Fruit fly (Drosophila melanogaster) whole organism, embryonic: ENCODE measurements around the gene CG17982.
A peak's percentile ranks its signal among the peaks of the same experiment; 100 is the strongest.

Experiments used
- ATbp ChIP-seq: fragments of 200-800 bp; sonication (Bioruptor generic); optimal IDR thresholded peaks from 2 replicates; lab custom pipeline; 2017; ENCODE audit warnings: missing biosample characterization, mild to moderate bottlenecking, missing genetic modification characterization, missing genetic modification reagents
- Abd-B ChIP-seq: fragments of 200-800 bp; sonication (Bioruptor generic); optimal IDR thresholded peaks from 2 replicates; lab custom pipeline; 2018; ENCODE audit warnings: missing biosample characterization, mild to moderate bottlenecking, missing genetic modification characterization, moderate library complexity
- Ada2b ChIP-seq: fragments of 200-800 bp; sonication (Bioruptor generic); IDR thresholded peaks from 2 replicates; pipeline ENCODE4 v1.3.6; 2022; ENCODE audit warnings: missing biosample characterization, missing genetic modification characterization
- Bdp1 ChIP-seq: fragments of 200-800 bp; sonication (Bioruptor generic); optimal IDR thresholded peaks from 3 replicates; lab custom pipeline; 2016; ENCODE audit warnings: missing biosample characterization, missing genetic modification characterization
- CG10267 ChIP-seq: fragments of 200-800 bp; sonication (Bioruptor generic); optimal IDR thresholded peaks from 2 replicates; lab custom pipeline; 2018; ENCODE audit warnings: missing biosample characterization, mild to moderate bottlenecking, missing genetic modification characterization, moderate library complexity
- CG14710 ChIP-seq: fragments of 200-800 bp; sonication (Bioruptor generic); optimal IDR thresholded peaks from 3 replicates; lab custom pipeline; 2019; ENCODE audit warnings: missing biosample characterization, mild to moderate bottlenecking, missing genetic modification characterization, moderate library complexity
- CG15514 ChIP-seq: fragments of 200-800 bp; sonication (Bioruptor generic); optimal IDR thresholded peaks from 3 replicates; lab custom pipeline; 2017; ENCODE audit warnings: missing biosample characterization, missing genetic modification characterization, mild to moderate bottlenecking, moderate library complexity, missing genetic modification reagents
- CG17612 ChIP-seq: fragments of 200-800 bp; sonication (Bioruptor generic); IDR thresholded peaks from 2 replicates; pipeline ENCODE4 v1.3.6; 2022; ENCODE audit warnings: missing biosample characterization, missing genetic modification characterization
- CG17829 ChIP-seq: fragments of 200-800 bp; optimal IDR thresholded peaks from 2 replicates; lab custom pipeline; 2019; ENCODE audit warnings: missing biosample characterization, mild to moderate bottlenecking, missing genetic modification characterization, moderate library complexity
- CG18262 ChIP-seq: fragments of 200-800 bp; optimal IDR thresholded peaks from 3 replicates; lab custom pipeline; 2019; ENCODE audit warnings: missing biosample characterization, mild to moderate bottlenecking, missing genetic modification characterization, moderate library complexity
- CG33213 ChIP-seq: fragments of 200-800 bp; sonication (Bioruptor generic); optimal IDR thresholded peaks from 3 replicates; lab custom pipeline; 2016; ENCODE audit warnings: missing biosample characterization, missing genetic modification characterization
- CG42726 ChIP-seq: fragments of 200-800 bp; sonication (Bioruptor generic); IDR thresholded peaks from 2 replicates; pipeline ENCODE4 v1.3.6; 2022; ENCODE audit warnings: missing biosample characterization, missing genetic modification characterization; ENCODE audit not compliant: partially characterized antibody
- CG4617 ChIP-seq: fragments of 200-800 bp; sonication (Bioruptor generic); optimal IDR thresholded peaks from 3 replicates; lab custom pipeline; 2016; ENCODE audit warnings: missing biosample characterization, missing genetic modification characterization, borderline replicate concordance
- CG6683 ChIP-seq: fragments of 200-800 bp; sonication (Bioruptor generic); optimal IDR thresholded peaks from 2 replicates; lab custom pipeline; 2017; ENCODE audit warnings: missing biosample characterization, mild to moderate bottlenecking, missing genetic modification characterization, missing genetic modification reagents
- CG7839 ChIP-seq: fragments of 200-800 bp; sonication (Bioruptor generic); optimal IDR thresholded peaks from 3 replicates; lab custom pipeline; 2018; ENCODE audit warnings: missing biosample characterization, mild to moderate bottlenecking, missing genetic modification characterization, moderate library complexity
- CG8290 ChIP-seq, 3 experiments: fragments of 200-800 bp; sonication (Bioruptor generic); optimal IDR thresholded peaks; 2 replicates each; lab custom pipeline; 2016 to 2019; ENCODE audit warnings: missing biosample characterization in 3 of 3, missing genetic modification characterization in 3 of 3, mild to moderate bottlenecking in 2 of 3, moderate library complexity in 1 of 3
- Dek ChIP-seq: fragments of 200-800 bp; sonication (Bioruptor generic); optimal IDR thresholded peaks from 3 replicates; lab custom pipeline; 2019; ENCODE audit warnings: missing biosample characterization, mild to moderate bottlenecking, missing genetic modification characterization, moderate library complexity
- Dfd ChIP-seq, 2 experiments: fragments of >200 bp; optimal IDR thresholded peaks; 2 replicates each; lab custom pipeline; 2017; ENCODE audit warnings: missing biosample characterization in 2 of 2, missing genetic modification characterization in 2 of 2
- Dp ChIP-seq: fragments of 200-800 bp; sonication (Bioruptor generic); optimal IDR thresholded peaks from 2 replicates; lab custom pipeline; 2018; ENCODE audit warnings: missing biosample characterization, mild to moderate bottlenecking, missing genetic modification characterization, moderate library complexity
- Elba2 ChIP-seq: fragments of 200-800 bp; sonication (Bioruptor generic); optimal IDR thresholded peaks from 3 replicates; lab custom pipeline; 2016; ENCODE audit warnings: missing biosample characterization, missing genetic modification characterization
- Ets97D ChIP-seq: fragments of 200-800 bp; sonication (Bioruptor generic); optimal IDR thresholded peaks from 3 replicates; lab custom pipeline; 2016; ENCODE audit warnings: missing biosample characterization, missing genetic modification characterization
- Hey ChIP-seq: fragments of 200-800 bp; sonication (Bioruptor generic); optimal IDR thresholded peaks from 3 replicates; lab custom pipeline; 2018; ENCODE audit warnings: missing biosample characterization, mild to moderate bottlenecking, missing genetic modification characterization
- HmgZ ChIP-seq: fragments of 200-800 bp; sonication (Bioruptor generic); optimal IDR thresholded peaks from 2 replicates; lab custom pipeline; 2018; ENCODE audit warnings: missing biosample characterization, mild to moderate bottlenecking, missing genetic modification characterization
- Hmr ChIP-seq: fragments of 200-800 bp; sonication (Bioruptor generic); optimal IDR thresholded peaks from 3 replicates; lab custom pipeline; 2017; ENCODE audit warnings: mild to moderate bottlenecking, missing biosample characterization, missing genetic modification reagents, missing genetic modification characterization
- Lhr ChIP-seq: fragments of 200-800 bp; sonication (Bioruptor generic); optimal IDR thresholded peaks from 3 replicates; lab custom pipeline; 2017; ENCODE audit warnings: mild to moderate bottlenecking, missing biosample characterization, missing genetic modification reagents, missing genetic modification characterization
- MESR4 ChIP-seq: fragments of 200-800 bp; sonication (Bioruptor generic); optimal IDR thresholded peaks from 2 replicates; lab custom pipeline; 2018; ENCODE audit warnings: missing biosample characterization, mild to moderate bottlenecking, missing genetic modification characterization, moderate library complexity
- Myb ChIP-seq: fragments of 200-800 bp; sonication (Bioruptor generic); optimal IDR thresholded peaks from 2 replicates; lab custom pipeline; 2016; ENCODE audit warnings: missing biosample characterization, missing genetic modification characterization
- NC2β ChIP-seq: fragments of 200-800 bp; sonication (Bioruptor generic); optimal IDR thresholded peaks from 2 replicates; lab custom pipeline; 2016; ENCODE audit warnings: missing biosample characterization, missing genetic modification characterization
- Opbp ChIP-seq: fragments of 200-800 bp; sonication (Bioruptor generic); IDR thresholded peaks from 3 replicates; pipeline ENCODE4 v1.3.6; 2022; ENCODE audit warnings: missing biosample characterization, missing genetic modification characterization; ENCODE audit not compliant: partially characterized antibody
- YL-1 ChIP-seq: fragments of 200-800 bp; sonication (Bioruptor generic); optimal IDR thresholded peaks from 3 replicates; lab custom pipeline; 2017; ENCODE audit warnings: missing biosample characterization, mild to moderate bottlenecking, missing genetic modification characterization
- br ChIP-seq: fragments of >200 bp; optimal IDR thresholded peaks from 2 replicates; lab custom pipeline; 2017
- caup ChIP-seq: fragments of 200-800 bp; sonication (Bioruptor generic); optimal IDR thresholded peaks from 3 replicates; lab custom pipeline; 2017; ENCODE audit warnings: missing biosample characterization, mild to moderate bottlenecking, missing genetic modification characterization, moderate library complexity; ENCODE audit not compliant: severe bottlenecking
- ci ChIP-seq: fragments of 200-800 bp; sonication (Bioruptor generic); IDR thresholded peaks from 3 replicates; pipeline ENCODE4 v1.3.6; 2022; ENCODE audit warnings: missing biosample characterization, missing genetic modification characterization
- emc ChIP-seq: fragments of 200-800 bp; sonication (Bioruptor generic); optimal IDR thresholded peaks from 2 replicates; lab custom pipeline; 2016; ENCODE audit warnings: missing biosample characterization, missing genetic modification characterization
- gfzf ChIP-seq: fragments of 200-800 bp; sonication (Bioruptor generic); optimal IDR thresholded peaks from 2 replicates; lab custom pipeline; 2016; ENCODE audit warnings: missing biosample characterization, mild to moderate bottlenecking, missing genetic modification characterization, moderate library complexity
- ham ChIP-seq: fragments of 200-800 bp; sonication (Bioruptor generic); IDR thresholded peaks from 2 replicates; pipeline ENCODE4 v1.3.6; 2022; ENCODE audit warnings: missing biosample characterization, missing genetic modification characterization
- inv ChIP-seq: fragments of 200-800 bp; sonication (Bioruptor generic); IDR thresholded peaks from 2 replicates; pipeline ENCODE4 v1.3.6; 2022; ENCODE audit warnings: missing biosample characterization, missing genetic modification characterization; ENCODE audit not compliant: partially characterized antibody
- nom ChIP-seq: fragments of 200-800 bp; sonication (Bioruptor generic); optimal IDR thresholded peaks from 2 replicates; lab custom pipeline; 2017; ENCODE audit warnings: missing biosample characterization, missing genetic modification characterization, mild to moderate bottlenecking, moderate library complexity, missing genetic modification reagents
- otp ChIP-seq: fragments of 200-800 bp; sonication (Bioruptor generic); IDR thresholded peaks from 3 replicates; pipeline ENCODE4, ENCODE4 v1.3.6; 2022; ENCODE audit warnings: missing biosample characterization, missing genetic modification characterization
- pzg ChIP-seq: fragments of 200-800 bp; sonication (Bioruptor generic); optimal IDR thresholded peaks from 3 replicates; lab custom pipeline; 2018; ENCODE audit warnings: missing biosample characterization, mild to moderate bottlenecking, missing genetic modification characterization, moderate library complexity
- schlank ChIP-seq: fragments of 200-800 bp; sonication (Bioruptor generic); optimal IDR thresholded peaks from 2 replicates; lab custom pipeline; 2018; ENCODE audit warnings: missing biosample characterization, mild to moderate bottlenecking, missing genetic modification characterization
- sens-2 ChIP-seq: fragments of 200-800 bp; sonication (Bioruptor generic); IDR thresholded peaks from 2 replicates; pipeline ENCODE4 v1.3.6; 2022; ENCODE audit warnings: missing biosample characterization, missing genetic modification characterization
- seq ChIP-seq: fragments of 200-800 bp; sonication (Bioruptor generic); IDR thresholded peaks from 2 replicates; pipeline ENCODE4 v1.3.6; 2022; ENCODE audit warnings: missing biosample characterization, missing genetic modification characterization
- slp2 ChIP-seq: fragments of 200-800 bp; sonication (Bioruptor generic); optimal IDR thresholded peaks from 2 replicates; lab custom pipeline; 2016; ENCODE audit warnings: missing biosample characterization, missing genetic modification characterization
- sqz ChIP-seq: fragments of 200-800 bp; sonication (Bioruptor generic); optimal IDR thresholded peaks from 3 replicates; lab custom pipeline; 2018; ENCODE audit warnings: missing biosample characterization, mild to moderate bottlenecking, missing genetic modification characterization
- stwl ChIP-seq: fragments of 200-800 bp; sonication (Bioruptor generic); optimal IDR thresholded peaks from 3 replicates; lab custom pipeline; 2018; ENCODE audit warnings: missing biosample characterization, mild to moderate bottlenecking, missing genetic modification characterization, moderate library complexity
- tna ChIP-seq: fragments of 200-800 bp; sonication (Bioruptor generic); IDR thresholded peaks from 2 replicates; pipeline ENCODE4 v1.3.6; 2022; ENCODE audit warnings: missing biosample characterization, missing genetic modification characterization; ENCODE audit not compliant: partially characterized antibody
- zf30C ChIP-seq: fragments of 200-800 bp; sonication (Bioruptor generic); optimal IDR thresholded peaks from 3 replicates; lab custom pipeline; 2018; ENCODE audit warnings: missing biosample characterization, mild to moderate bottlenecking, missing genetic modification characterization
- zfh2 ChIP-seq: fragments of 200-800 bp; sonication (Bioruptor generic); optimal IDR thresholded peaks from 2 replicates; lab custom pipeline; 2016; ENCODE audit warnings: missing biosample characterization, missing genetic modification characterization

The CG17982 gene

DNA sequence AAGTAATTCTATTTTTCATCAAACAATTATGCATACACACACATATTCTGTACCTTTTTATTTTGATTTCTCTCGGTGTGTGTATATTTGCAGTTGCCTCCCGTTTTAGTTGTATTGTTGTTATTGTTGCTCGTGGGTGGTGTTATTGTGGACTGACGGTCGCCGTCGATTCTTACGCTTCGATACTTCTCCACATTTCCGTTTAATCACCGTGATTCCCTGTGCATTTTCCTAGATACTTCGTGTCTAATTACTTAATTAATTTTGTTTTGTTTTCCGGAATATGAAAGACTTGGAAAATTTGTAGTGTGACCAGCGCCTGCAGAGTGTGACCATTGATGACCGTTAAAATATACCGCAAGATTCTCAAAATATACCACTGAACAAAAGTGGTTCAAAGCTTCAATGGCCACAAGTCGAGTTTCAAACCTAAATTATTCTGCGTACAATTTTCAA lies 49.9 kb downstream of the CG17982 start, which contains the start of gene UbcE2H (continued):
- TF ChIP-seq Bdp1 (GFP tag; lab: Kevin White, UChicago) (no peak), Myb (GFP tag; lab: Kevin White, UChicago) (peak; percentile 98), seq (GFP tag; lab: Robert Waterston, UW) (no peak), sens-2 (no peak), Opbp (GFP tag; lab: Robert Waterston, UW) (peak; percentile 16; the same call in 1 of the 3 replicates), ci (GFP tag; lab: Robert Waterston, UW) (0 out of 3 replicates have a peak, but pooled peaks have one; percentile 25), CG18262 (tag; lab: Kevin White, UChicago) (no peak), Ets97D (GFP tag; lab: Kevin White, UChicago) (peak; percentile 91), ham (GFP tag; lab: Robert Waterston, UW) (no peak), caup (GFP tag; lab: Kevin White, UChicago) (no peak), br (lab: Kevin White, UChicago) (no peak), Hmr (GFP tag; lab: Kevin White, UChicago) (peak; percentile 19), Ada2b (GFP tag; lab: Robert Waterston, UW) (no peak), CG8290 (GFP tag; optimal IDR thresholded peaks at IDR 0.05; lab: Kevin White, UChicago) (no peak), CG8290 (tag; optimal IDR thresholded peaks at IDR 0.05; lab: Kevin White, UChicago) (peak in 1 of 2 experiments; percentile 52), Lhr (GFP tag; lab: Kevin White, UChicago) (peak; percentile 72), CG42726 (GFP tag; lab: Robert Waterston, UW) (no peak), HmgZ (tag; lab: Kevin White, UChicago) (peak; percentile 39), schlank (tag; lab: Kevin White, UChicago) (no peak), nom (GFP tag; lab: Kevin White, UChicago) (no peak), zf30C (GFP tag; lab: Kevin White, UChicago) (peak; percentile 27), CG14710 (tag; lab: Kevin White, UChicago) (peak; percentile 37), NC2β (GFP tag; lab: Kevin White, UChicago) (peak; percentile 3), slp2 (GFP tag; lab: Kevin White, UChicago) (no peak), emc (no peak), otp (GFP tag; lab: Robert Waterston, UW) (no peak), Dfd (GFP tag; optimal IDR thresholded peaks at IDR 0.05; lab: Kevin White, UChicago) (no peak), Dp (peak; percentile 77), CG7839 (tag; lab: Kevin White, UChicago) (no peak), CG17612 (GFP tag; lab: Robert Waterston, UW) (no peak), Abd-B (GFP tag; lab: Kevin White, UChicago) (no peak), CG10267 (tag; lab: Kevin White, UChicago) (peak; percentile 29), Elba2 (GFP tag; lab: Kevin White, UChicago) (no peak), sqz (peak; percentile 31), CG6683 (GFP tag; lab: Kevin White, UChicago) (no peak), ATbp (GFP tag; lab: Kevin White, UChicago) (no peak), CG17829 (tag; lab: Kevin White, UChicago) (peak; percentile 5), YL-1 (no peak), inv (no peak), Dek (no peak), Hey (tag; lab: Kevin White, UChicago) (no peak), tna (GFP tag; lab: Robert Waterston, UW) (no peak), CG15514 (peak; percentile 91), gfzf (GFP tag; lab: Kevin White, UChicago) (peak; percentile 96), CG33213 (GFP tag; lab: Kevin White, UChicago) (peak; percentile 47), stwl (peak; percentile 60), zfh2 (GFP tag; lab: Kevin White, UChicago) (no peak), MESR4 (GFP tag; lab: Kevin White, UChicago) (peak; percentile 63), pzg (GFP tag; lab: Kevin White, UChicago) (peak; percentile 91), CG4617 (peak; percentile 59)
